Fruit fly (Drosophila melanogaster): Measurements from ENCODE around the gene CG17672.

CG17672 gene

DNA sequence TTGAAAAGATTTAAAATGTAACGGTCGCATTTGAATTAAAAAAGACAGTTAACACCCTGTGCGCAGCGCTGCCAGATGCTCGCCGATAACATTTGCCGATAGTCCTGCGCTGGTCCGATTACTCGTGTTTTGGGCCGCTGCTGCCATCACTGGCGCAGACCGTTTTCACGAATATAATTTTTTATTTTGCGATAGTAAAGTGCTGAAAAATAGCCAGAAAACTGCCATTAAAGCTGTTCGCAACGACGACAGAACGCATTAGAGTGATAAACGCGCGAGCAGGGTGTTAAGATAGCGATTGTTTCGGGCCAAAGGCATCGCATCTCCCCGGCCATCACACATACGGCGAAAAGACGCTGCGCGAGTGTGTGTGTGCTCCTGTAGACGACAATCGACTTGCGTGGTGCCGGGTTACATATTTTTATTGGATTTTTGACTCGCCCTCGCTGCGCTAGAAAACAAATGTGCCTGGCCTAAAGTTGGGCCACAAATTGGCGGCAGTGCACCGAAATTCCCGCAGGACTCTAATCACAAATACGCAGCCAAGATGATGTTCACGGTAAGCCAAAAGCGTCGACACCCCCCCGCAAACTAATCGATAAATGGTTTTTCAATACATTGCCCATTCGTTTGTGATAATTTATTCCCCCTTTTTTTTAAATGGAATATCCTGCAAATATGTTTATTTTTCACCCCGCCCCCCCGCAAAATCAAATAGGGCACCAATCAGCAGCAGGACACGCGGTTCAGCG, 8.1 kb downstream of the CG17672 start, which contains the start of gene Srrm1 (continued):
- TF ChIP-seq Fer1 (GFP tag; optimal IDR thresholded peaks at IDR 0.05) (peak; percentile 42), lab (GFP tag; optimal IDR thresholded peaks at IDR 0.05) (peak; percentile 35), CG32532 (GFP tag; IDR thresholded peaks at IDR 0.05) (peak; percentile 41), CG16863 (GFP tag; optimal IDR thresholded peaks at IDR 0.05) (peak; percentile 6), CG14014 (GFP tag; IDR thresholded peaks at IDR 0.05) (no peak), CG17328 (GFP tag; IDR thresholded peaks at IDR 0.05) (0 out of 2 replicates have a peak, but pooled peaks have one; percentile 49), z (GFP tag; IDR thresholded peaks at IDR 0.05) (no peak), pb (GFP tag; optimal IDR thresholded peaks at IDR 0.05) (no peak), CG17361 (GFP tag; IDR thresholded peaks at IDR 0.05) (peak; percentile 48; the same call in 1 of the 3 replicates), stwl (tag; optimal IDR thresholded peaks at IDR 0.05) (peak; percentile 58), Ravus (GFP tag; IDR thresholded peaks at IDR 0.05) (no peak), Sry-β (GFP tag; optimal IDR thresholded peaks at IDR 0.05) (peak; percentile 58), CG17829 (tag; optimal IDR thresholded peaks at IDR 0.05) (peak; percentile 46), CG5953 (GFP tag; IDR thresholded peaks at IDR 0.05) (0 out of 2 replicates have a peak, but pooled peaks have one; percentile 37), fd102C (GFP tag; optimal IDR thresholded peaks at IDR 0.05) (no peak), CG4282 (GFP tag; optimal IDR thresholded peaks at IDR 0.05) (peak; percentile 46), CG7928 (GFP tag; optimal IDR thresholded peaks at IDR 0.05) (peak; percentile 3), CG17802 (tag; optimal IDR thresholded peaks at IDR 0.05) (peak; percentile 1), Sry-δ (GFP tag; optimal IDR thresholded peaks at IDR 0.05) (peak; percentile 97), Sin3A (optimal IDR thresholded peaks at IDR 0.05) (peak; percentile 78), sc (optimal IDR thresholded peaks at IDR 0.05) (no peak), sc (GFP tag; optimal IDR thresholded peaks at IDR 0.05) (no peak), sens-2 (GFP tag; IDR thresholded peaks at IDR 0.05) (no peak), CG10654 (GFP tag; optimal IDR thresholded peaks at IDR 0.05) (peak; percentile 25), CG31441 (GFP tag; IDR thresholded peaks at IDR 0.05) (0 out of 2 replicates have a peak, but pooled peaks have one; percentile 21), HmgZ (tag; optimal IDR thresholded peaks at IDR 0.05) (peak; percentile 63), slp2 (GFP tag; optimal IDR thresholded peaks at IDR 0.05) (peak; percentile 6), CG6854 (GFP tag; optimal IDR thresholded peaks at IDR 0.05) (no peak), Opbp (GFP tag; IDR thresholded peaks at IDR 0.05; ENCODE audit: partially characterized antibody) (peak; percentile 93), Hand (GFP tag; optimal IDR thresholded peaks at IDR 0.05) (no peak), CG8089 (GFP tag; optimal IDR thresholded peaks at IDR 0.05) (no peak), Atf3 (GFP tag; optimal IDR thresholded peaks at IDR 0.05) (peak; percentile 30), da (GFP tag; optimal IDR thresholded peaks at IDR 0.05) (no peak), CG6683 (GFP tag; optimal IDR thresholded peaks at IDR 0.05) (no peak), CG14441 (GFP tag; IDR thresholded peaks at IDR 0.05) (peak; percentile 36; the same call in 1 of the 2 replicates), CG12659 (GFP tag; optimal IDR thresholded peaks at IDR 0.05) (peak; percentile 83), CG18599 (GFP tag; optimal IDR thresholded peaks at IDR 0.05) (peak; percentile 3), Ets65A (GFP tag) (peak; percentile 97), gro (GFP tag; optimal IDR thresholded peaks at IDR 0.05) (peak; percentile 52), CG4854 (GFP tag; optimal IDR thresholded peaks at IDR 0.05) (peak; percentile 10), CG9727 (GFP tag; optimal IDR thresholded peaks at IDR 0.05) (peak; percentile 16), Meics (GFP tag; optimal IDR thresholded peaks at IDR 0.05) (no peak), mld (GFP tag; IDR thresholded peaks at IDR 0.05; ENCODE audit: partially characterized antibody) (peak; percentile 86; the same call in 2 of the 3 replicates), CoRest (tag; optimal IDR thresholded peaks at IDR 0.05) (peak; percentile 65), B-H1 (GFP tag; IDR thresholded peaks at IDR 0.05) (0 out of 3 replicates have a peak, but pooled peaks have one; percentile 23), Mes4 (GFP tag; optimal IDR thresholded peaks at IDR 0.05) (no peak), MTF-1 (GFP tag; optimal IDR thresholded peaks at IDR 0.05; ENCODE audit: borderline replicate concordance) (no peak), trem (tag; optimal IDR thresholded peaks at IDR 0.05) (peak; percentile 67), CG7786 (GFP tag; optimal IDR thresholded peaks at IDR 0.05) (peak; percentile 42)

Measured in whole organism, embryonic.